Worm (Caenorhabditis elegans): ENCODE measurements around the gene C16C8.21.

C16C8.21 gene

DNA sequence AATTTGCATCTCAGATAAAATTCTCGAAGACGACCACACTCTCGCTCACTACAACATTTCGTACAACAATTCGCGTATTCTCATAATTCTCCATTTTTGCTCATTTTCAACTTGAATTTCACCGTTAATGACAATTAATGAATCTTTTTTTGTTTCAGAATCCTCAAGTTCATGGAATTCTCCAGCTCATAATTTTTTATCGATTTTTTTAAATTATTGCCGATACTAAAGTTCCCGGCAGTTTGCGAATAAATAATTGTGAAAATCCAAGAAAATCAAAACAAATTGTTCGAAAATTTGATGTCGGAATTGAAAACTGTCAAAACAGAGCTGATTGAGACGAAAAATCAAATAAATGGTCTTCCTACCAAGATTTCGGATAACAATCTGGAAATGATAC is at the start of gene C16C8.21:
Gene C16C8.21 (plus strand): TSS at position 301 of the 400 bp plus-strand sequence.
- TF ChIP-seq fos-1 (tag; optimal IDR thresholded peaks at IDR 0.05) (no peak), nhr-10 (tag; optimal IDR thresholded peaks at IDR 0.05) (no peak), ZK546.5 (tag; optimal IDR thresholded peaks at IDR 0.05) (no peak), nhr-129 (tag; optimal IDR thresholded peaks at IDR 0.05) (no peak), elt-1 (tag; optimal IDR thresholded peaks at IDR 0.05) (no peak), sma-9 (GFP tag; optimal IDR thresholded peaks at IDR 0.05) (no peak), sma-9 (tag; optimal IDR thresholded peaks at IDR 0.05) (no peak), F13H6.1 (tag; optimal IDR thresholded peaks at IDR 0.05) (no peak), nhr-25 (tag; optimal IDR thresholded peaks at IDR 0.05) (no peak), nhr-6 (tag; optimal IDR thresholded peaks at IDR 0.05) (no peak), crh-2 (tag; optimal IDR thresholded peaks at IDR 0.05) (no peak), unc-39 (tag; optimal IDR thresholded peaks at IDR 0.05) (no peak)

DNA sequence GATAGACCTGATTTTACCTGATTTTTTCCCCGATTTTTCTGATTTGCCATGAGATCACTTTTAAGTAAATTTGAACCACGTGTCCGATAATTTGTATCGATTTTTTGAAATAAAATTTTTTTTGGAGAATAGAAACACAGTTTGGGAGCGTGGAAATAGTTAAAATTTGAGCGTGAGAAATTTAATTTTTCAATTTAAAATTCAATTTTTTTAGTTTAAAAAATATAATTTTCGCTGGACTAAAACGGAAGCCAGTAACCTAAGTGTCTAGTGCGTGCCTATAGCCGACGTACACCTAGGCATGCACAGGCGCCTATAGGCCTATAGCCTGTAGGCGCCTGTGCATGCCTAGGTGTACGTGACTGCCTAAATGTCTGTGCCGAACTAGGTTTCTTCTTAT is 48.8 kb upstream of the C16C8.21 start, which contains the start of gene nep-9:
Gene nep-9 (minus strand): TSS at position 101 of the 400 bp plus-strand sequence.
- no peak for TF ChIP-seq peb-1 (tag; optimal IDR thresholded peaks at IDR 0.05)

- TF ChIP-seq nhr-12 (tag; optimal IDR thresholded peaks at IDR 0.05) (no peak), elt-3 (tag; optimal IDR thresholded peaks at IDR 0.05) (no peak), aly-2 (tag; optimal IDR thresholded peaks at IDR 0.05) (no peak), lin-39 (tag; optimal IDR thresholded peaks at IDR 0.05) (no peak), dmd-4 (tag; optimal IDR thresholded peaks at IDR 0.05) (no peak), unc-62 (GFP tag; optimal IDR thresholded peaks at IDR 0.05) (no peak), nhr-6 (tag; optimal IDR thresholded peaks at IDR 0.05) (no peak), nhr-25 (tag; optimal IDR thresholded peaks at IDR 0.05) (no peak)
Measured at ce11 chrII:3402854-3403253, 45.2 kb upstream of the C16C8.21 start, which contains the start of gene nep-10. TSS of gene nep-10 (minus strand) at chrII:3402954.

- TF ChIP-seq mbf-1 (tag; optimal IDR thresholded peaks at IDR 0.05) (no peak), nhr-237 (tag; optimal IDR thresholded peaks at IDR 0.05) (no peak), egl-27 (tag; optimal IDR thresholded peaks at IDR 0.05) (no peak), ceh-82 (tag; optimal IDR thresholded peaks at IDR 0.05) (no peak), sma-3 (GFP tag; optimal IDR thresholded peaks at IDR 0.05) (no peak), mab-5 (tag; optimal IDR thresholded peaks at IDR 0.05) (no peak), nhr-6 (tag; optimal IDR thresholded peaks at IDR 0.05) (no peak)
Measured at ce11 chrII:3403535-3403934, 44.5 kb upstream of the C16C8.21 start, which contains the start of gene nep-8. TSS of gene nep-8 (plus strand) at chrII:3403835.

DNA sequence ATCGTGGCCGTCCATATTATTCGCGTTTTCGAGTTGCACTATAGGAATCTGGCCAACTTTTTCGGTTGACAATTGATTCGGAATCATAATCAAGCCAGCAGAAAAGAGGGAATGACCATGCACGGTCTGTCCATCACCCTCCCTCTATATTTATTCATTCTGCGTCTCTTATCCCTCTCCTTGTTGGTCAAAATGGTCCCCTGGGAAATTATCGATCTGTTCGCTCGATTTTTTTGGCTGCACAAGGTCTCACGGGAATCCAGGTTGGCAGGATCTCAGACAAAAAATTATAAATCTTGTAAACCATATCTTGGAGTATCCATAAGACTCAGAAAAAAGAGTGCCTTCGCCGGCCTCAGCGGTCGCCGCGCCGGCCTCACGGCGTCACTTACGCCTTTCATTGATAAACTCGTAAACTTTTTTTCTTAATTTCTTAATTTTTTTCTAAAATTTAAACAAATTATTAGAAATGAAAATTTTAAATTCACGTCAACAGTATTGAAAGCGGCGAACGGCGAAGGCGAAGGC is 33.6 kb upstream of the C16C8.21 start, which contains the start of the genes F18A12.7 and F18A12.2:
Gene F18A12.7 (minus strand): TSS at position 101 of the 528 bp plus-strand sequence.
Gene F18A12.2 (plus strand): TSS at position 478 of the 528 bp plus-strand sequence.
- TF ChIP-seq unc-62 (GFP tag; optimal IDR thresholded peaks at IDR 0.05) (no peak), nhr-129 (tag; optimal IDR thresholded peaks at IDR 0.05) (no peak), ZK546.5 (tag; optimal IDR thresholded peaks at IDR 0.05) (no peak), C34F6.9 (tag; optimal IDR thresholded peaks at IDR 0.05) (no peak), fos-1 (tag; optimal IDR thresholded peaks at IDR 0.05) (no peak), mab-5 (tag; optimal IDR thresholded peaks at IDR 0.05) (no peak), sma-3 (GFP tag; optimal IDR thresholded peaks at IDR 0.05) (no peak), dmd-4 (tag; optimal IDR thresholded peaks at IDR 0.05) (no peak), skn-1 (tag; optimal IDR thresholded peaks at IDR 0.05) (no peak), Y55F3AM.14 (GFP tag; optimal IDR thresholded peaks at IDR 0.05) (no peak), ztf-1 (GFP tag; conservative IDR thresholded peaks at IDR 0.05) (no peak), sem-4 (tag; optimal IDR thresholded peaks at IDR 0.05) (no peak), lin-39 (tag; optimal IDR thresholded peaks at IDR 0.05) (no peak), lsy-2 (tag; optimal IDR thresholded peaks at IDR 0.05) (no peak), blmp-1 (tag; optimal IDR thresholded peaks at IDR 0.05; ENCODE audit: insufficient read depth) (no peak), nhr-77 (tag; optimal IDR thresholded peaks at IDR 0.05) (no peak), ceh-16 (tag; optimal IDR thresholded peaks at IDR 0.05) (no peak)
